Worm (Caenorhabditis elegans) whole organism, young adult: ENCODE results near the gene F17C11.12.

Experiments
- D2030.7 ChIP-seq: fragments of 200-800 bp; sonication (Bioruptor generic); IDR thresholded peaks from 2 replicates; pipeline ENCODE4 v1.3.6; 2022; ENCODE audit warnings: missing genetic modification reagents, missing genetic modification characterization, missing compliant biosample characterization
- aptf-2 ChIP-seq: fragments of 200-800 bp; sonication (Bioruptor generic); conservative IDR thresholded peaks from 2 replicates; pipeline ENCODE4 v1.3.6; 2022; ENCODE audit warnings: missing genetic modification reagents, missing genetic modification characterization, missing compliant biosample characterization
- attf-3 ChIP-seq: fragments of 200-800 bp; sonication (Bioruptor generic); conservative IDR thresholded peaks from 2 replicates; pipeline ENCODE4 v1.3.6; 2022; ENCODE audit warnings: missing genetic modification reagents, missing genetic modification characterization, missing compliant biosample characterization
- egl-44 ChIP-seq: fragments of 200-800 bp; sonication (Bioruptor generic); IDR thresholded peaks from 2 replicates; pipeline ENCODE4 v1.3.6; 2022; ENCODE audit warnings: missing genetic modification reagents, missing genetic modification characterization, missing compliant biosample characterization
- hlh-26 ChIP-seq: fragments of 200-800 bp; sonication (Bioruptor generic); conservative IDR thresholded peaks from 2 replicates; pipeline ENCODE4 v1.3.6; 2022; ENCODE audit warnings: missing genetic modification reagents, missing genetic modification characterization, missing compliant biosample characterization
- mcd-1 ChIP-seq: fragments of 200-800 bp; sonication (Bioruptor generic); IDR thresholded peaks from 2 replicates; pipeline ENCODE4 v1.3.6; 2022; ENCODE audit warnings: missing genetic modification reagents, missing genetic modification characterization, missing compliant biosample characterization
- snpc-1.1 ChIP-seq: sonication (generic microtip); optimal IDR thresholded peaks from 2 replicates; lab custom pipeline; 2017; ENCODE audit warnings: missing genetic modification characterization, mild to moderate bottlenecking, missing compliant biosample characterization, antibody characterized with exemption, moderate library complexity, missing genotype, missing genetic modification reagents; ENCODE audit not compliant: insufficient read depth
- snpc-4 ChIP-seq, 5 experiments: fragments of 150-350 bp in 1 of 5; sonication (generic microtip) in 4 of 5; optimal IDR thresholded peaks; 2 replicates each; lab custom pipeline; 2014 to 2018; ENCODE audit warnings: missing genetic modification characterization in 5 of 5, missing biosample characterization in 3 of 5, antibody characterized with exemption in 2 of 5, mild to moderate bottlenecking in 2 of 5, missing compliant biosample characterization in 2 of 5, missing genotype in 2 of 5, moderate library complexity in 2 of 5, missing genetic modification reagents in 1 of 5
- somi-1 ChIP-seq: fragments of 200-800 bp; sonication (Bioruptor generic); optimal IDR thresholded peaks from 2 replicates; lab custom pipeline; 2018; ENCODE audit warnings: mild to moderate bottlenecking, missing genetic modification characterization, missing compliant biosample characterization
- tlf-1 ChIP-seq: fragments of 200-800 bp; sonication (Bioruptor generic); optimal IDR thresholded peaks from 2 replicates; lab custom pipeline; 2018; ENCODE audit warnings: mild to moderate bottlenecking, missing genetic modification characterization, missing compliant biosample characterization

- TF ChIP-seq snpc-4 (GFP tag; optimal IDR thresholded peaks at IDR 0.05; lab: Kevin White, UChicago) (no peak), snpc-4 (tag; optimal IDR thresholded peaks at IDR 0.05; lab: Kevin White, UChicago) (no peak), mcd-1 (GFP tag; lab: Robert Waterston, UW) (no peak), somi-1 (no peak), tlf-1 (GFP tag; lab: Kevin White, UChicago) (no peak), hlh-26 (GFP tag; lab: Robert Waterston, UW) (no peak), aptf-2 (GFP tag; lab: Robert Waterston, UW) (no peak), egl-44 (GFP tag; lab: Robert Waterston, UW) (no peak), snpc-1.1 (tag; lab: Kevin White, UChicago) (no peak), D2030.7 (GFP tag; lab: Robert Waterston, UW) (no peak), attf-3 (no peak)
These were observed 10.5 kb upstream of the F17C11.12 start for ce11 chrV:10947210-10947609.
